Fruit fly (Drosophila melanogaster): ENCODE data around the gene Abcd3.

Abcd3 gene

DNA sequence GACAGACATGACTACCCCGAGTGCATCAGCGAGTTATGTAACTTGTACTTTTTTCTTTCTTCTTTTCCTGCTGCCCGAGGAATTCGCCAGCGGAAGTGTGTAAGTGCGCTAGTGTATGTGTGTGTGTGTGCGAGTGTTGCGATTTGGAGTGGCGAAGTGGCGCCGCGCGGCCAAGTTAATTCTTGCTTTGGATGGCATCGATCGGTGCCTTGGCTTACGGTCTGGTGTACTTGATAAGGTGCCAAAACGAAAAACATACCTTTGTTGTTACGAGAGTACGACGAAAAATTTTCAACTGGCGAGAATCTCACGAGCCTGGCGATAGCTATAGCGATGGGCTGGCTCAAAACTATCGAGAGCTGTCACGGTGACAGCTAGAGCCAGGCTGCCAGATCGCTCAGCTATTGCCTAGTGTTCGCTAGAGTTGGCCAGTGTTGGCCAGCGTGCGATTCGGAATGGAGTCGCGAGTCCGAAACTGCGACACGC is 6.5 kb upstream of the Abcd3 start, which contains the start of the genes CG18809, COX6B, CG33932 and Rpp20 (continued):
- TF ChIP-seq kah (GFP tag; optimal IDR thresholded peaks at IDR 0.05) (peak; percentile 21), zfh1 (GFP tag; IDR thresholded peaks at IDR 0.05) (peak; percentile 66; the same call in 2 of the 3 replicates), sqz (GFP tag; optimal IDR thresholded peaks at IDR 0.05) (no peak), mld (GFP tag; IDR thresholded peaks at IDR 0.05; ENCODE audit: partially characterized antibody) (peak; percentile 90), Hsf (GFP tag; optimal IDR thresholded peaks at IDR 0.05) (peak; percentile 73), CG7556 (GFP tag; optimal IDR thresholded peaks at IDR 0.05) (peak; percentile 3), CG4282 (GFP tag; optimal IDR thresholded peaks at IDR 0.05) (peak; percentile 69), gcm2 (GFP tag; optimal IDR thresholded peaks at IDR 0.05) (no peak), CG10543 (GFP tag; optimal IDR thresholded peaks at IDR 0.05) (peak; percentile 58), emc (GFP tag; optimal IDR thresholded peaks at IDR 0.05) (peak; percentile 61), Hr78 (GFP tag; optimal IDR thresholded peaks at IDR 0.05) (no peak), exex (tag; optimal IDR thresholded peaks at IDR 0.05) (no peak), ssp (GFP tag; IDR thresholded peaks at IDR 0.05) (peak; percentile 59), Lhr (GFP tag; optimal IDR thresholded peaks at IDR 0.05) (peak; percentile 74), CG10565 (GFP tag; optimal IDR thresholded peaks at IDR 0.05) (no peak), nmo (GFP tag; optimal IDR thresholded peaks at IDR 0.05) (peak; percentile 71), CG3407 (GFP tag; optimal IDR thresholded peaks at IDR 0.05) (no peak), kni (GFP tag; optimal IDR thresholded peaks at IDR 0.05) (peak; percentile 26), wor (GFP tag; IDR thresholded peaks at IDR 0.05) (no peak), CG18619 (GFP tag; optimal IDR thresholded peaks at IDR 0.05) (peak; percentile 70), CG2202 (tag; optimal IDR thresholded peaks at IDR 0.05) (peak; percentile 10), CG14441 (GFP tag; IDR thresholded peaks at IDR 0.05) (peak; percentile 26; the same call in 1 of the 2 replicates), bigmax (GFP tag; optimal IDR thresholded peaks at IDR 0.05) (peak; percentile 49), Myb (GFP tag; optimal IDR thresholded peaks at IDR 0.05) (peak; percentile 78), Fer3 (tag; optimal IDR thresholded peaks at IDR 0.05) (peak; percentile 31), sr (GFP tag; IDR thresholded peaks at IDR 0.05) (no peak), shn (GFP tag; optimal IDR thresholded peaks at IDR 0.05) (peak; percentile 67), CG5953 (GFP tag; IDR thresholded peaks at IDR 0.05) (0 out of 2 replicates have a peak, but pooled peaks have one; percentile 11), CG6175 (GFP tag; IDR thresholded peaks at IDR 0.05) (no peak), zf30C (GFP tag; optimal IDR thresholded peaks at IDR 0.05) (no peak), ftz-f1 (GFP tag; optimal IDR thresholded peaks at IDR 0.05) (peak; percentile 73), gem (tag; optimal IDR thresholded peaks at IDR 0.05) (no peak), CG30020 (tag; optimal IDR thresholded peaks at IDR 0.05) (peak; percentile 5), croc (GFP tag; conservative IDR thresholded peaks at IDR 0.05) (peak; percentile 25; the same call in 1 of the 3 replicates), CG12299 (tag; optimal IDR thresholded peaks at IDR 0.05) (no peak), dm (GFP tag; optimal IDR thresholded peaks at IDR 0.05) (peak; percentile 83), pzg (GFP tag; optimal IDR thresholded peaks at IDR 0.05) (peak; percentile 99), Elba2 (GFP tag; optimal IDR thresholded peaks at IDR 0.05) (no peak), phol (tag; optimal IDR thresholded peaks at IDR 0.05) (peak; percentile 71), CG9727 (GFP tag; optimal IDR thresholded peaks at IDR 0.05) (peak; percentile 53), CG10366 (GFP tag; IDR thresholded peaks at IDR 0.05) (peak; percentile 51), Drgx (GFP tag; IDR thresholded peaks at IDR 0.05) (0 out of 2 replicates have a peak, but pooled peaks have one; percentile 48), sim (GFP tag; IDR thresholded peaks at IDR 0.05) (no peak), CG34376 (GFP tag; optimal IDR thresholded peaks at IDR 0.05) (peak; percentile 59), CG31224 (GFP tag; IDR thresholded peaks at IDR 0.05) (0 out of 2 replicates have a peak, but pooled peaks have one; percentile 24), Ets65A (GFP tag) (peak; percentile 98), Blimp-1 (GFP tag; optimal IDR thresholded peaks at IDR 0.05) (no peak), CG8290 (GFP tag; optimal IDR thresholded peaks at IDR 0.05) (peak; percentile 66), CG8290 (tag; optimal IDR thresholded peaks at IDR 0.05) (peak in 1 of 2 experiments; percentile 95), NfI (GFP tag; optimal IDR thresholded peaks at IDR 0.05) (peak; percentile 68), row (GFP tag; IDR thresholded peaks at IDR 0.05) (peak; percentile 68)
